Fruit fly (Drosophila melanogaster) S2 (cell line): ENCODE data around the gene Tengl4.

Experiments
- CG8478 ChIP-seq: fragments of >200 bp; optimal IDR thresholded peaks from 2 replicates; lab custom pipeline; 2018
- CTCF ChIP-seq, 2 experiments: fragments of >200 bp; optimal IDR thresholded peaks; 2 replicates each; lab custom pipeline; 2018

DNA sequence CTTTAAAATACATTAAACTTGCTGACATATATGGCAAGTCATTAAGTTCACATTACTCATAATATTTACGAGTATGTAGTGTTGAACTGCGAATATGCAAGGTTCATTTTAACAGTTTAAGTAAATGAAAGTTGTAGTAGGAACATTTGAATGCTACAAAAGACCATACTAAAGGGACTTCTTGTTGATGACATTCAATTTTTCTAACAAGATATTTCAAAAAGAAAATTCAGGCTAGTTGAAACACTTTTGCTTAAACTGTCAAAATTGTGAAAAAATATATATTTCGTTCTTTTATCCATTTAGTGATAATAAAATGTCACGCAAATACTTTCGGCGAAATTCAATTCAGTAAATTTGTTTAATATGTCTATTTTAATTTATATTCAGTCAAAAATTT, at the start of gene Tengl4:
- TF ChIP-seq CG8478 (no peak), CTCF (optimal IDR thresholded peaks at IDR 0.05; lab: Kevin White, UChicago) (no peak)
